Fruit fly (Drosophila melanogaster): ENCODE results near the gene G6P.

DNA sequence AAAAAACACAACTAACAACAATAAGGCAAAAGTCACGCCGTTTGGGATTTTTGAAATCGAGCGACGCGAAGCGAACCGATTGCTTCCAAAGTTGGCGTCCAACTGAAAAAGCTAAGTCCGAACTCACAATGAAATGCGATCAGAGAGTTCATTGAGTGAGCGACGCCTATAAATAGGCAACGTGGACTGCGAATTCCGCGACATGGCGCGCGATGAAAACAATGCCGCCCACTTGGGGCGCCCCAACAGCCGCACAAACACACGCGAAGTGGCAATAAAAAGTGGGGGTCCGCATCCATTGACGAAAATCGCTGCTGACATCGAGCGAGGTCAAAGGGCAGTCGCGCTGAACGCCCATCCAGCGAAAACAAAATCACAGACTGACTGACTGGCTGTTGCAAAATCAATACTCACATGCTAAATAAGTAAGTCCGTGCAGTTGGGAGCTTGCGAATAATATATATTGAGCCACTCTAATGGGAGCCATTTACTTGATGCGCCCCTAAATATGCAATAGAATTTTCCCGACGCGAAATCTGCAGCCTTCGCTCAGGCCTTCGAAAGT is 39.7 kb upstream of the G6P start:
- TF ChIP-seq CG9705 (GFP tag; optimal IDR thresholded peaks at IDR 0.05), result no peak
- peak; percentile 8 for TF ChIP-seq Hr83 (GFP tag; optimal IDR thresholded peaks at IDR 0.05; ENCODE audit: poor library complexity, severe bottlenecking)
- no peak for TF ChIP-seq OdsH (GFP tag; optimal IDR thresholded peaks at IDR 0.05)
- TF ChIP-seq dmrt93B (GFP tag; optimal IDR thresholded peaks at IDR 0.05), result no peak
